Worm (Caenorhabditis elegans): ENCODE measurements around the gene str-90.

DNA sequence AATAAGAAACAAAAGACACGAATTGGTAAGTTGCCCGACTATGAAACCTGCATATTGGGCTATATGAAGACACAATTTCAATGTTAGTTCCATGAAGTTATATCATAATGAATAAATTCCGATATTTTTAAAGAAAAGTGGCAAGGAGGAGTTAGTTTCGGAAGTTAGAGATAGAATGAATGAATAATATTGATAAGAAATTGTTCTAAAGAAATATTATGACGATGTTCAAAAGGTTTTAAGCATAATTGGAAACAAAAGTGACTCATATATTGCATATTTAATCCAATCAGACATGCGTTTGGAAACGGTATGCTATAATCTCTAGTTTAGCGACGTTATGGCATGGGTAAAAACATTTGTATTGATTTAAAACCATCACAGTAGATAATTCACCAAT, 33.4 kb upstream of the str-90 start, which contains the start of gene str-143:
- no peak for TF ChIP-seq sdz-12 (GFP tag; optimal IDR thresholded peaks at IDR 0.05)
- TF ChIP-seq F49E8.2 (tag; optimal IDR thresholded peaks at IDR 0.05; ENCODE audit: borderline replicate concordance), result no peak
- TF ChIP-seq unc-39 (tag; optimal IDR thresholded peaks at IDR 0.05), result no peak
- no peak for TF ChIP-seq pha-4 (GFP tag; IDR thresholded peaks at IDR 0.05)
- TF ChIP-seq pha-4 (tag; optimal IDR thresholded peaks at IDR 0.05), result no peak
- no peak for TF ChIP-seq snpc-4 (tag; optimal IDR thresholded peaks at IDR 0.05)
- no peak for TF ChIP-seq dpl-1 (GFP tag; optimal IDR thresholded peaks at IDR 0.05)
- no peak for TF ChIP-seq hlh-30 (tag; optimal IDR thresholded peaks at IDR 0.05; ENCODE audit: insufficient read depth)

All from whole organism, L4 larva.